Fruit fly (Drosophila melanogaster): ENCODE data around the gene Ctl2.

The Ctl2 gene

DNA sequence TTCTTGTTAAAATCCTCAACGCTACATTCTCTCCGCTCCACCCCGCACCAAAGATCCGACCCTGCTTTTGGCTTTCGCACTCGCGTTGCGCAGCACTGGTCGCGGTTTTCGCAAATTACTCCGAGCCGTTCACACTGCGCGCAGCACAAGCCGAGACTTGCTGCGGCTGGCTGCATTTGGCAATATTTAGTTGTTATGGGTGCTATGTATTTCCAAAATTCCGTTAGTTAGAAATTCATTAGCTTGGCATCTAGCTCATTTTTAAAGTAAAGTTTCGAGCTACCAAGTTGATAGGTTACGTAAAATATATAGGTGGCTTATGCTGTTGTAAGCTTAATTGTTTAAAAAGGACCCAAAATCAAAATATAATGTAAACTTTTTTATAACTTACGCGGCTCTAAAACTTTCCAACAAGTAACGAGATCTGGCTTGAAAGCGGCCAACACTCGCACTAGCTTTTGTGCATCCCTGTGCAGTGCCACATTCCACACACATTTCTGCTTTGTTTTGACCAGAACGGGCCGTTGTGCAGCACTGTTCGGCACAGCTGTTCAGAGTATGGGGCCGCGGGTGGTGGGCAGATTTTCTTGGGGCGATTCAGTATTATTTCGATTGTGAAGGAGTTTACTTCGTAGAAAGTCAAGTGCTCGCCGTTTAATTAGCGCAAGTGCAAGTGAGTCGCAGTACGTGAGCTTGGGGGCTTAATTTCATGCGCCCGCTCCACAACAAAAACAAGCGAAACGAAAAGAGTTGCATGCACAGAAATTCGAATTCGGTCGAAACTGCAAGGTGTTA, at the start of gene Ctl2, which contains the start of gene yem (continued):
- TF ChIP-seq wdn (GFP tag; IDR thresholded peaks at IDR 0.05) (peak; percentile 51), CG14860 (GFP tag; IDR thresholded peaks at IDR 0.05; ENCODE audit: partially characterized antibody) (no peak), Lpt (GFP tag; optimal IDR thresholded peaks at IDR 0.05) (no peak), crp (GFP tag; optimal IDR thresholded peaks at IDR 0.05) (peak; percentile 78 to 97), klu (GFP tag; IDR thresholded peaks at IDR 0.05) (peak; percentile 67), CG9437 (GFP tag; optimal IDR thresholded peaks at IDR 0.05) (peak; percentile 65), D (optimal IDR thresholded peaks at IDR 0.05) (no peak), D (GFP tag; optimal IDR thresholded peaks at IDR 0.05) (peak; percentile 50), CG8281 (tag; optimal IDR thresholded peaks at IDR 0.05) (peak; percentile 6), fd96Cb (tag; optimal IDR thresholded peaks at IDR 0.05) (peak; percentile 44), inv (GFP tag; IDR thresholded peaks at IDR 0.05; ENCODE audit: partially characterized antibody) (peak; percentile 19; the same call in 1 of the 2 replicates), CG3065 (GFP tag; optimal IDR thresholded peaks at IDR 0.05) (peak; percentile 37), CG33213 (GFP tag; optimal IDR thresholded peaks at IDR 0.05) (peak; percentile 25), rib (GFP tag; IDR thresholded peaks at IDR 0.05) (peak; percentile 87), CG11247 (GFP tag; IDR thresholded peaks at IDR 0.05) (peak; percentile 50), Nf-YC (tag; optimal IDR thresholded peaks at IDR 0.05) (peak; percentile 58), Ets65A (GFP tag) (peak; percentile 99), sug (tag; optimal IDR thresholded peaks at IDR 0.05) (peak; percentile 76), CG15073 (GFP tag; optimal IDR thresholded peaks at IDR 0.05) (no peak), Vsx1 (GFP tag; optimal IDR thresholded peaks at IDR 0.05) (no peak), hb (GFP tag; IDR thresholded peaks at IDR 0.05; ENCODE audit: partially characterized antibody) (no peak), Dip2 (GFP tag; IDR thresholded peaks at IDR 0.05) (no peak), CG17328 (GFP tag; IDR thresholded peaks at IDR 0.05) (peak; percentile 18), CG2129 (GFP tag; IDR thresholded peaks at IDR 0.05; ENCODE audit: partially characterized antibody) (no peak), disco-r (GFP tag; optimal IDR thresholded peaks at IDR 0.05) (peak; percentile 56), CG1024 (GFP tag; IDR thresholded peaks at IDR 0.05) (peak; percentile 25; the same call in 1 of the 2 replicates), Hr39 (optimal IDR thresholded peaks at IDR 0.05) (peak; percentile 75), wor (GFP tag; IDR thresholded peaks at IDR 0.05) (peak; percentile 47; the same call in 1 of the 2 replicates), aop (GFP tag; IDR thresholded peaks at IDR 0.05) (no peak; the same call in 1 of the 2 replicates), CG7963 (GFP tag; IDR thresholded peaks at IDR 0.05; ENCODE audit: partially characterized antibody) (no peak), CG14014 (GFP tag; IDR thresholded peaks at IDR 0.05) (peak; percentile 44), al (GFP tag; IDR thresholded peaks at IDR 0.05) (peak; percentile 48), Tbp (GFP tag; optimal IDR thresholded peaks at IDR 0.05) (peak; percentile 24), her (GFP tag; optimal IDR thresholded peaks at IDR 0.05) (peak; percentile 45), ci (GFP tag; IDR thresholded peaks at IDR 0.05) (peak; percentile 68), NC2α (GFP tag; optimal IDR thresholded peaks at IDR 0.05) (peak; percentile 53), pfk (GFP tag; optimal IDR thresholded peaks at IDR 0.05) (peak; percentile 40), CG42726 (GFP tag; IDR thresholded peaks at IDR 0.05; ENCODE audit: partially characterized antibody) (peak; percentile 71), sna (GFP tag; IDR thresholded peaks at IDR 0.05; ENCODE audit: partially characterized antibody) (no peak), CG15479 (GFP tag; optimal IDR thresholded peaks at IDR 0.05) (no peak), eve (GFP tag; optimal IDR thresholded peaks at IDR 0.05) (peak in 1 of 2 experiments; percentile 26), BtbVII (GFP tag; optimal IDR thresholded peaks at IDR 0.05) (peak; percentile 34), ro (GFP tag; IDR thresholded peaks at IDR 0.05) (no peak; the same call in 1 of the 2 replicates), CG18619 (GFP tag; optimal IDR thresholded peaks at IDR 0.05) (peak; percentile 79), Dref (GFP tag; IDR thresholded peaks at IDR 0.05) (peak; percentile 47), Dek (tag; optimal IDR thresholded peaks at IDR 0.05) (peak; percentile 67), CG31365 (tag; optimal IDR thresholded peaks at IDR 0.05) (peak; percentile 13), CG10431 (GFP tag; optimal IDR thresholded peaks at IDR 0.05) (no peak), CG13296 (GFP tag; optimal IDR thresholded peaks at IDR 0.05) (peak; percentile 17), Adf1 (GFP tag; IDR thresholded peaks at IDR 0.05) (peak; percentile 7; the same call in 1 of the 2 replicates)
